Fruit fly (Drosophila melanogaster) whole organism, embryonic: ENCODE data around the gene CG46313.

ENCODE experiments used
- Atf6 ChIP-seq: fragments of 200-800 bp; sonication (Bioruptor generic); IDR thresholded peaks from 2 replicates; pipeline ENCODE4 v1.3.6; 2022; ENCODE audit warnings: missing biosample characterization, missing genetic modification characterization
- Blimp-1 ChIP-seq: fragments of 200-800 bp; sonication (Bioruptor generic); optimal IDR thresholded peaks from 3 replicates; lab custom pipeline; 2018; ENCODE audit warnings: missing biosample characterization, missing genetic modification characterization, mild to moderate bottlenecking, moderate library complexity, missing genetic modification reagents
- CG10431 ChIP-seq: fragments of 200-800 bp; sonication (Bioruptor generic); optimal IDR thresholded peaks from 3 replicates; lab custom pipeline; 2018; ENCODE audit warnings: missing biosample characterization, mild to moderate bottlenecking, missing genetic modification characterization
- CG12071 ChIP-seq: fragments of 200-800 bp; sonication (Bioruptor generic); optimal IDR thresholded peaks from 3 replicates; lab custom pipeline; 2018; ENCODE audit warnings: missing biosample characterization, mild to moderate bottlenecking, missing genetic modification characterization
- CG1233 ChIP-seq: fragments of 200-800 bp; sonication (Bioruptor generic); optimal IDR thresholded peaks from 4 replicates; lab custom pipeline; 2018; ENCODE audit warnings: missing biosample characterization, mild to moderate bottlenecking, missing genetic modification characterization
- CG12769 ChIP-seq: fragments of 200-800 bp; sonication (Bioruptor generic); optimal IDR thresholded peaks from 2 replicates; lab custom pipeline; 2019; ENCODE audit warnings: missing biosample characterization, mild to moderate bottlenecking, missing genetic modification characterization, moderate library complexity
- CG13287 ChIP-seq: fragments of 200-800 bp; sonication (Bioruptor generic); IDR thresholded peaks from 2 replicates; pipeline ENCODE4 v1.3.6; 2022; ENCODE audit warnings: missing biosample characterization, missing genetic modification characterization; ENCODE audit not compliant: partially characterized antibody
- CG1602 ChIP-seq: fragments of 200-800 bp; sonication (Bioruptor generic); optimal IDR thresholded peaks from 3 replicates; lab custom pipeline; 2016; ENCODE audit warnings: missing biosample characterization, missing genetic modification characterization
- CG17328 ChIP-seq: fragments of 200-800 bp; sonication (Bioruptor generic); IDR thresholded peaks from 2 replicates; pipeline ENCODE4 v1.3.6; 2022; ENCODE audit warnings: missing biosample characterization, missing genetic modification characterization
- CG2129 ChIP-seq: fragments of 200-800 bp; sonication (Bioruptor generic); IDR thresholded peaks from 2 replicates; pipeline ENCODE4 v1.3.6; 2022; ENCODE audit warnings: missing biosample characterization, missing genetic modification characterization; ENCODE audit not compliant: partially characterized antibody
- CG30403 ChIP-seq: fragments of 200-800 bp; sonication (Bioruptor generic); optimal IDR thresholded peaks from 3 replicates; lab custom pipeline; 2016; ENCODE audit warnings: missing biosample characterization, missing genetic modification characterization
- CG5245 ChIP-seq: fragments of 200-800 bp; sonication (Bioruptor generic); optimal IDR thresholded peaks from 3 replicates; lab custom pipeline; 2016; ENCODE audit warnings: missing biosample characterization, missing genetic modification characterization
- CG7839 ChIP-seq: fragments of 200-800 bp; sonication (Bioruptor generic); optimal IDR thresholded peaks from 3 replicates; lab custom pipeline; 2018; ENCODE audit warnings: missing biosample characterization, mild to moderate bottlenecking, missing genetic modification characterization, moderate library complexity
- CG8281 ChIP-seq: fragments of 200-800 bp; sonication (Bioruptor generic); optimal IDR thresholded peaks from 2 replicates; lab custom pipeline; 2018; ENCODE audit warnings: missing biosample characterization, mild to moderate bottlenecking, missing genetic modification characterization, moderate library complexity
- CG8924 ChIP-seq: fragments of 200-800 bp; optimal IDR thresholded peaks from 3 replicates; lab custom pipeline; 2019; ENCODE audit warnings: missing biosample characterization, mild to moderate bottlenecking, missing genetic modification characterization, moderate library complexity
- CG9797 ChIP-seq: fragments of 200-800 bp; sonication (Bioruptor generic); optimal IDR thresholded peaks from 3 replicates; lab custom pipeline; 2018; ENCODE audit warnings: missing biosample characterization, mild to moderate bottlenecking, missing genetic modification characterization
- CG9932 ChIP-seq: fragments of 200-800 bp; sonication (Bioruptor generic); IDR thresholded peaks from 2 replicates; pipeline ENCODE4 v1.3.6; 2022; ENCODE audit warnings: missing biosample characterization, missing genetic modification characterization
- Dad ChIP-seq: fragments of 200-800 bp; sonication (Bioruptor generic); optimal IDR thresholded peaks from 3 replicates; lab custom pipeline; 2016; ENCODE audit warnings: missing biosample characterization, missing genetic modification characterization
- E2f1 ChIP-seq: fragments of 200-800 bp; sonication (Bioruptor generic); IDR thresholded peaks from 2 replicates; pipeline ENCODE4 v1.3.6; 2022; ENCODE audit warnings: missing biosample characterization, missing genetic modification characterization
- HLH54F ChIP-seq: fragments of 200-800 bp; sonication (Bioruptor generic); optimal IDR thresholded peaks from 3 replicates; lab custom pipeline; 2016; ENCODE audit warnings: missing biosample characterization, missing genetic modification characterization
- HLHmδ ChIP-seq: fragments of 200-800 bp; sonication (Bioruptor generic); optimal IDR thresholded peaks from 2 replicates; lab custom pipeline; 2018; ENCODE audit warnings: missing biosample characterization, mild to moderate bottlenecking, missing genetic modification characterization, moderate library complexity
- HmgZ ChIP-seq: fragments of 200-800 bp; sonication (Bioruptor generic); optimal IDR thresholded peaks from 2 replicates; lab custom pipeline; 2018; ENCODE audit warnings: missing biosample characterization, mild to moderate bottlenecking, missing genetic modification characterization
- Hr3 ChIP-seq: fragments of 200-800 bp; sonication (Bioruptor generic); optimal IDR thresholded peaks from 3 replicates; lab custom pipeline; 2016; ENCODE audit warnings: missing biosample characterization, missing genetic modification characterization
- Lim3 ChIP-seq: fragments of 200-800 bp; sonication (Bioruptor generic); IDR thresholded peaks from 2 replicates; pipeline ENCODE4 v1.3.6; 2022; ENCODE audit warnings: missing biosample characterization, missing genetic modification characterization
- Nf-YB ChIP-seq: fragments of 200-800 bp; sonication (Bioruptor generic); optimal IDR thresholded peaks from 3 replicates; lab custom pipeline; 2019; ENCODE audit warnings: missing biosample characterization, mild to moderate bottlenecking, missing genetic modification characterization, moderate library complexity
- Oaz ChIP-seq: fragments of 200-800 bp; sonication (Bioruptor generic); IDR thresholded peaks from 2 replicates; pipeline ENCODE4 v1.3.6; 2022; ENCODE audit warnings: missing biosample characterization, missing genetic modification characterization
- Pdp1 ChIP-seq, 2 experiments: fragments of 200-800 bp; sonication (Bioruptor generic); optimal IDR thresholded peaks; 3 replicates each; lab custom pipeline; 2016; ENCODE audit warnings: missing biosample characterization in 2 of 2, missing genetic modification characterization in 2 of 2, mild to moderate bottlenecking in 1 of 2, moderate library complexity in 1 of 2
- Sox102F ChIP-seq: fragments of 200-800 bp; sonication (Bioruptor generic); optimal IDR thresholded peaks from 2 replicates; lab custom pipeline; 2018; ENCODE audit warnings: missing biosample characterization, mild to moderate bottlenecking, missing genetic modification characterization, moderate library complexity
- Taf1 ChIP-seq: fragments of 200-800 bp; sonication (Bioruptor generic); IDR thresholded peaks from 2 replicates; pipeline ENCODE4 v1.3.6; 2022; ENCODE audit warnings: missing biosample characterization, missing genetic modification characterization
- Vsx1 ChIP-seq: fragments of 200-800 bp; sonication (Bioruptor generic); optimal IDR thresholded peaks from 2 replicates; lab custom pipeline; 2017; ENCODE audit warnings: missing biosample characterization, mild to moderate bottlenecking, missing genetic modification characterization, missing genetic modification reagents
- al ChIP-seq: fragments of 200-800 bp; sonication (Bioruptor generic); IDR thresholded peaks from 2 replicates; pipeline ENCODE4 v1.3.6; 2022; ENCODE audit warnings: missing biosample characterization, missing genetic modification characterization
- ato ChIP-seq: fragments of 200-800 bp; sonication (Bioruptor generic); IDR thresholded peaks from 2 replicates; pipeline ENCODE4 v1.3.6; 2022; ENCODE audit warnings: missing biosample characterization, missing genetic modification characterization; ENCODE audit not compliant: partially characterized antibody
- chinmo ChIP-seq: fragments of 200-800 bp; sonication (Bioruptor generic); IDR thresholded peaks from 4 replicates; pipeline ENCODE4 v1.3.6; 2022; ENCODE audit warnings: missing biosample characterization, missing genetic modification characterization; ENCODE audit not compliant: partially characterized antibody
- cwo ChIP-seq: fragments of 200-800 bp; sonication (Bioruptor generic); optimal IDR thresholded peaks from 3 replicates; lab custom pipeline; 2017; ENCODE audit warnings: missing biosample characterization, missing genetic modification characterization, mild to moderate bottlenecking, moderate library complexity, missing genetic modification reagents
- emc ChIP-seq: fragments of 200-800 bp; sonication (Bioruptor generic); optimal IDR thresholded peaks from 2 replicates; lab custom pipeline; 2016; ENCODE audit warnings: missing biosample characterization, missing genetic modification characterization
- eve ChIP-seq, 2 experiments: fragments of >200 bp; optimal IDR thresholded peaks; 2 replicates each; lab custom pipeline; 2017; ENCODE audit warnings: missing biosample characterization in 2 of 2, missing genetic modification characterization in 2 of 2
- ind ChIP-seq: fragments of 200-800 bp; sonication (Bioruptor generic); optimal IDR thresholded peaks from 3 replicates; lab custom pipeline; 2016; ENCODE audit warnings: missing biosample characterization, missing genetic modification characterization
- jing ChIP-seq: fragments of 200-800 bp; sonication (Bioruptor generic); optimal IDR thresholded peaks from 2 replicates; lab custom pipeline; 2018; ENCODE audit warnings: missing biosample characterization, mild to moderate bottlenecking, missing genetic modification characterization
- nmo ChIP-seq: fragments of 200-800 bp; sonication (Bioruptor generic); optimal IDR thresholded peaks from 2 replicates; lab custom pipeline; 2018; ENCODE audit warnings: missing biosample characterization, mild to moderate bottlenecking, missing genetic modification characterization, moderate library complexity
- oc ChIP-seq: fragments of 200-800 bp; sonication (Bioruptor generic); optimal IDR thresholded peaks from 2 replicates; lab custom pipeline; 2018; ENCODE audit warnings: missing biosample characterization, mild to moderate bottlenecking, missing genetic modification characterization, moderate library complexity
- otp ChIP-seq: fragments of 200-800 bp; sonication (Bioruptor generic); IDR thresholded peaks from 3 replicates; pipeline ENCODE4, ENCODE4 v1.3.6; 2022; ENCODE audit warnings: missing biosample characterization, missing genetic modification characterization
- pan ChIP-seq, 4 experiments: fragments of >200 bp in 3 of 4; fragments of 200-800 bp in 1 of 4; sonication (Bioruptor generic) in 1 of 4; optimal IDR thresholded peaks in 3 of 4; IDR thresholded peaks in 1 of 4; 2 replicates each; pipeline versions ENCODE4 v1.3.6 to Lab custom; 2017 to 2022; ENCODE audit warnings: missing biosample characterization in 2 of 4, missing genetic modification characterization in 2 of 4, mixed read lengths in 1 of 4
- row ChIP-seq: fragments of 200-800 bp; sonication (Bioruptor generic); IDR thresholded peaks from 3 replicates; pipeline ENCODE4 v1.3.6; 2022; ENCODE audit warnings: missing biosample characterization, missing genetic modification characterization
- sens ChIP-seq: fragments of 200-800 bp; sonication (Bioruptor generic); peaks from one replicate; lab custom pipeline; 2016; ENCODE audit warnings: missing biosample characterization, missing genetic modification characterization
- trem ChIP-seq: fragments of 200-800 bp; optimal IDR thresholded peaks from 3 replicates; lab custom pipeline; 2019; ENCODE audit warnings: missing biosample characterization, mild to moderate bottlenecking, missing genetic modification characterization, moderate library complexity
- usp ChIP-seq: fragments of >200 bp; optimal IDR thresholded peaks from 2 replicates; lab custom pipeline; 2017; ENCODE audit warnings: missing biosample characterization, missing genetic modification characterization
- vvl ChIP-seq: fragments of 200-800 bp; sonication (Bioruptor generic); IDR thresholded peaks from 2 replicates; pipeline ENCODE4 v1.3.6; 2022; ENCODE audit warnings: missing biosample characterization, missing genetic modification characterization
- wek ChIP-seq: fragments of 200-800 bp; sonication (Bioruptor generic); optimal IDR thresholded peaks from 3 replicates; lab custom pipeline; 2018; ENCODE audit warnings: missing biosample characterization, mild to moderate bottlenecking, missing genetic modification characterization, moderate library complexity

CG46313 gene

dm6 chr3R:26968823-26969638, 9.3 kb upstream of the CG46313 start:
- no peak for TF ChIP-seq HLHmδ
- TF ChIP-seq wek (GFP tag; lab: Kevin White, UChicago), result peak; percentile 33
- peak; percentile 20 for TF ChIP-seq CG8281
- no peak for TF ChIP-seq pan (optimal IDR thresholded peaks at IDR 0.05; lab: Kevin White, UChicago)
- TF ChIP-seq pan (GFP tag; optimal IDR thresholded peaks at IDR 0.05 in 1 of 2, IDR thresholded peaks at IDR 0.05 in 1 of 2), result peak in 1 of 2 experiments; percentile 40
- no peak for TF ChIP-seq Taf1 (GFP tag; lab: Robert Waterston, UW)
- peak; percentile 43 for TF ChIP-seq Nf-YB
- TF ChIP-seq ato (GFP tag; lab: Robert Waterston, UW), result no peak
- no peak for TF ChIP-seq emc (GFP tag; lab: Kevin White, UChicago)
- TF ChIP-seq cwo, result no peak
- peak; percentile 23 for TF ChIP-seq nmo (GFP tag; lab: Kevin White, UChicago)
- TF ChIP-seq otp (GFP tag; lab: Robert Waterston, UW), result no peak
- TF ChIP-seq usp (GFP tag; lab: Kevin White, UChicago), result no peak
- peak; percentile 45 for TF ChIP-seq Blimp-1 (GFP tag; lab: Kevin White, UChicago)
- 0 out of 2 replicates have a peak, but pooled peaks have one; percentile 32 for TF ChIP-seq Atf6 (GFP tag; lab: Robert Waterston, UW)
- TF ChIP-seq CG17328 (GFP tag; lab: Robert Waterston, UW), result 0 out of 2 replicates have a peak, but pooled peaks have one; percentile 26
- no peak for TF ChIP-seq CG1233 (GFP tag; lab: Kevin White, UChicago)
- peak; percentile 2 for TF ChIP-seq trem (tag; lab: Kevin White, UChicago)
- TF ChIP-seq E2f1 (GFP tag; lab: Robert Waterston, UW), result 0 out of 2 replicates have a peak, but pooled peaks have one; percentile 31
- TF ChIP-seq CG9797, result no peak
- TF ChIP-seq row (GFP tag; lab: Robert Waterston, UW), result peak; percentile 55
- no peak for TF ChIP-seq jing (GFP tag; lab: Kevin White, UChicago)
- TF ChIP-seq CG10431 (GFP tag; lab: Kevin White, UChicago), result peak; percentile 10
- peak; percentile 37 for TF ChIP-seq CG7839
- no peak for TF ChIP-seq CG2129 (GFP tag; lab: Robert Waterston, UW)
- TF ChIP-seq CG30403 (GFP tag; lab: Kevin White, UChicago), result peak; percentile 24
- peak; percentile 14 for TF ChIP-seq Hr3 (GFP tag; lab: Kevin White, UChicago)
- no peak for TF ChIP-seq CG13287 (GFP tag; lab: Robert Waterston, UW)
- TF ChIP-seq HLH54F (GFP tag; lab: Kevin White, UChicago), result no peak
- TF ChIP-seq vvl, result no peak
- TF ChIP-seq eve (GFP tag; optimal IDR thresholded peaks at IDR 0.05; lab: Kevin White, UChicago), result no peak
- TF ChIP-seq CG12071 (GFP tag; lab: Kevin White, UChicago), result no peak
- TF ChIP-seq CG9932 (GFP tag; lab: Robert Waterston, UW), result 0 out of 2 replicates have a peak, but pooled peaks have one; percentile 16
- peak; percentile 33 for TF ChIP-seq CG8924 (tag; lab: Kevin White, UChicago)
- peak; percentile 12 for TF ChIP-seq sens (GFP tag; lab: Kevin White, UChicago)
- TF ChIP-seq CG5245 (GFP tag; lab: Kevin White, UChicago), result no peak
- TF ChIP-seq Dad (GFP tag; lab: Kevin White, UChicago), result no peak
- TF ChIP-seq Vsx1, result peak; percentile 49
- 0 out of 2 replicates have a peak, but pooled peaks have one; percentile 10 for TF ChIP-seq al (GFP tag; lab: Robert Waterston, UW)
- no peak for TF ChIP-seq oc
- peak; percentile 80 for TF ChIP-seq CG12769 (tag; lab: Kevin White, UChicago)
- TF ChIP-seq HmgZ (tag; lab: Kevin White, UChicago), result no peak
- peak; percentile 54; the same call in 1 of the 2 replicates for TF ChIP-seq Lim3 (GFP tag; lab: Robert Waterston, UW)
- peak in 1 of 2 experiments; percentile 86 for TF ChIP-seq Pdp1 (GFP tag; optimal IDR thresholded peaks at IDR 0.05; lab: Kevin White, UChicago)
- peak; percentile 36 for TF ChIP-seq Sox102F (GFP tag; lab: Kevin White, UChicago)
- peak; percentile 97 for TF ChIP-seq chinmo (GFP tag; lab: Robert Waterston, UW)
- no peak for TF ChIP-seq ind (GFP tag; lab: Kevin White, UChicago)
- TF ChIP-seq Oaz (GFP tag; lab: Robert Waterston, UW), result no peak
- no peak for TF ChIP-seq CG1602 (GFP tag; lab: Kevin White, UChicago)
